Worm (Caenorhabditis elegans) whole organism, L2 larva: ENCODE results near the gene F02D10.3.

Experiments
- C34F6.9 ChIP-seq: fragments of 150-350 bp; optimal IDR thresholded peaks from 2 replicates; lab custom pipeline; 2014; ENCODE audit warnings: missing biosample characterization, missing genetic modification characterization
- R02D3.7 ChIP-seq: fragments of 150-350 bp; optimal IDR thresholded peaks from 2 replicates; lab custom pipeline; 2014; ENCODE audit warnings: missing biosample characterization, missing genetic modification characterization
- Y55F3AM.14 ChIP-seq: fragments of 200-800 bp; sonication (Bioruptor generic); optimal IDR thresholded peaks from 2 replicates; lab custom pipeline; 2018; ENCODE audit warnings: mild to moderate bottlenecking, missing genetic modification characterization, missing compliant biosample characterization
- alr-1 ChIP-seq: fragments of 150-350 bp; optimal IDR thresholded peaks from 2 replicates; lab custom pipeline; 2014; ENCODE audit warnings: missing biosample characterization, missing genetic modification characterization
- ama-1 ChIP-seq: fragments of 150-350 bp; optimal IDR thresholded peaks from 2 replicates; lab custom pipeline; 2018; ENCODE audit warnings: inconsistent platforms
- blmp-1 ChIP-seq: sonication (generic microtip); optimal IDR thresholded peaks from 2 replicates; lab custom pipeline; 2017; ENCODE audit warnings: missing genetic modification characterization, mild to moderate bottlenecking, missing compliant biosample characterization, antibody characterized with exemption, moderate library complexity; ENCODE audit not compliant: insufficient read depth
- ceh-16 ChIP-seq: fragments of 150-350 bp; optimal IDR thresholded peaks from 2 replicates; lab custom pipeline; 2014; ENCODE audit warnings: missing biosample characterization, missing genetic modification characterization
- egl-27 ChIP-seq: sonication (generic microtip); optimal IDR thresholded peaks from 3 replicates; lab custom pipeline; 2017; ENCODE audit warnings: missing biosample characterization, missing genetic modification reagents, missing genetic modification characterization
- elt-1 ChIP-seq: fragments of 150-350 bp; optimal IDR thresholded peaks from 2 replicates; lab custom pipeline; 2014; ENCODE audit warnings: missing biosample characterization, missing genetic modification characterization
- fos-1 ChIP-seq: fragments of 150-350 bp; optimal IDR thresholded peaks from 2 replicates; lab custom pipeline; 2014; ENCODE audit warnings: missing biosample characterization, missing genetic modification characterization
- gmeb-1 ChIP-seq: fragments of 150-350 bp; optimal IDR thresholded peaks from 2 replicates; lab custom pipeline; 2014; ENCODE audit warnings: missing biosample characterization, missing genetic modification characterization
- lin-11 ChIP-seq: fragments of 150-350 bp; sonication (generic microtip); optimal IDR thresholded peaks from 2 replicates; lab custom pipeline; 2014; ENCODE audit warnings: missing biosample characterization, missing genetic modification characterization, inconsistent platforms, mixed read lengths
- lin-13 ChIP-seq: fragments of 150-350 bp; optimal IDR thresholded peaks from 2 replicates; lab custom pipeline; 2014; ENCODE audit warnings: missing biosample characterization, missing genetic modification reagents, missing genetic modification characterization
- lsy-2 ChIP-seq, 2 experiments: fragments of 150-350 bp in 1 of 2; sonication (generic microtip) in 1 of 2; optimal IDR thresholded peaks; 2 replicates each; lab custom pipeline; 2014 to 2017; ENCODE audit warnings: missing biosample characterization in 2 of 2, missing genetic modification characterization in 2 of 2
- mab-5 ChIP-seq: fragments of 150-350 bp; optimal IDR thresholded peaks from 2 replicates; lab custom pipeline; 2014; ENCODE audit warnings: missing biosample characterization, missing genetic modification characterization
- mbf-1 ChIP-seq: sonication (generic microtip); optimal IDR thresholded peaks from 2 replicates; lab custom pipeline; 2017; ENCODE audit warnings: missing biosample characterization, missing genetic modification characterization
- mdl-1 ChIP-seq, 2 experiments: fragments of 150-350 bp in 1 of 2; sonication (generic microtip) in 1 of 2; optimal IDR thresholded peaks; 2 replicates each; lab custom pipeline; 2017; ENCODE audit warnings: missing biosample characterization in 2 of 2, missing genetic modification characterization in 2 of 2
- nhr-10 ChIP-seq: sonication (generic microtip); optimal IDR thresholded peaks from 2 replicates; lab custom pipeline; 2017; ENCODE audit warnings: missing biosample characterization, missing genetic modification characterization
- nhr-11 ChIP-seq: fragments of 150-350 bp; optimal IDR thresholded peaks from 2 replicates; lab custom pipeline; 2014; ENCODE audit warnings: missing biosample characterization, missing genetic modification characterization
- nhr-129 ChIP-seq: fragments of 150-350 bp; optimal IDR thresholded peaks from 2 replicates; lab custom pipeline; 2014; ENCODE audit warnings: missing biosample characterization, missing genetic modification characterization
- nhr-23 ChIP-seq: fragments of 150-350 bp; optimal IDR thresholded peaks from 2 replicates; lab custom pipeline; 2014; ENCODE audit warnings: missing biosample characterization, missing genetic modification reagents, missing genetic modification characterization
- nhr-25 ChIP-seq: fragments of 150-350 bp; sonication (generic microtip); optimal IDR thresholded peaks from 3 replicates; lab custom pipeline; 2014; ENCODE audit warnings: missing biosample characterization, missing genetic modification characterization
- nhr-77 ChIP-seq: fragments of 150-350 bp; optimal IDR thresholded peaks from 2 replicates; lab custom pipeline; 2014; ENCODE audit warnings: missing biosample characterization, missing genetic modification characterization
- peb-1 ChIP-seq: fragments of 150-350 bp; optimal IDR thresholded peaks from 2 replicates; lab custom pipeline; 2014; ENCODE audit warnings: missing biosample characterization, missing genetic modification characterization
- sem-4 ChIP-seq: fragments of 150-350 bp; optimal IDR thresholded peaks from 2 replicates; lab custom pipeline; 2014; ENCODE audit warnings: missing biosample characterization, missing genetic modification reagents, missing genetic modification characterization
- skn-1 ChIP-seq: sonication (generic microtip); optimal IDR thresholded peaks from 2 replicates; lab custom pipeline; 2017; ENCODE audit warnings: missing biosample characterization, missing genetic modification characterization
- sma-3 ChIP-seq: sonication (generic microtip); optimal IDR thresholded peaks from 2 replicates; lab custom pipeline; 2016; ENCODE audit warnings: missing genetic modification reagents, missing genetic modification characterization, missing compliant biosample characterization
- sma-9 ChIP-seq, 2 experiments: fragments of 150-350 bp in 1 of 2; sonication (generic microtip) in 1 of 2; optimal IDR thresholded peaks; 2 replicates each; lab custom pipeline; 2014 to 2016; ENCODE audit warnings: missing genetic modification characterization in 2 of 2, mild to moderate bottlenecking in 1 of 2, missing biosample characterization in 1 of 2, missing compliant biosample characterization in 1 of 2, missing genetic modification reagents in 1 of 2, moderate library complexity in 1 of 2
- snpc-4 ChIP-seq: fragments of 150-350 bp; optimal IDR thresholded peaks from 2 replicates; lab custom pipeline; 2014; ENCODE audit warnings: missing biosample characterization, missing genetic modification characterization
- unc-55 ChIP-seq: fragments of 150-350 bp; sonication (generic microtip); optimal IDR thresholded peaks from 3 replicates; lab custom pipeline; 2014; ENCODE audit warnings: missing biosample characterization, missing genetic modification reagents, missing genetic modification characterization
- zag-1 ChIP-seq: fragments of 150-350 bp; optimal IDR thresholded peaks from 2 replicates; lab custom pipeline; 2014; ENCODE audit warnings: missing biosample characterization, missing genetic modification characterization
- ztf-11 ChIP-seq: sonication (generic microtip); optimal IDR thresholded peaks from 2 replicates; lab custom pipeline; 2017; ENCODE audit warnings: missing biosample characterization, missing genetic modification characterization
- ztf-4 ChIP-seq: fragments of 150-350 bp; optimal IDR thresholded peaks from 2 replicates; lab custom pipeline; 2014; ENCODE audit warnings: missing biosample characterization, missing genetic modification characterization

The F02D10.3 gene

DNA sequence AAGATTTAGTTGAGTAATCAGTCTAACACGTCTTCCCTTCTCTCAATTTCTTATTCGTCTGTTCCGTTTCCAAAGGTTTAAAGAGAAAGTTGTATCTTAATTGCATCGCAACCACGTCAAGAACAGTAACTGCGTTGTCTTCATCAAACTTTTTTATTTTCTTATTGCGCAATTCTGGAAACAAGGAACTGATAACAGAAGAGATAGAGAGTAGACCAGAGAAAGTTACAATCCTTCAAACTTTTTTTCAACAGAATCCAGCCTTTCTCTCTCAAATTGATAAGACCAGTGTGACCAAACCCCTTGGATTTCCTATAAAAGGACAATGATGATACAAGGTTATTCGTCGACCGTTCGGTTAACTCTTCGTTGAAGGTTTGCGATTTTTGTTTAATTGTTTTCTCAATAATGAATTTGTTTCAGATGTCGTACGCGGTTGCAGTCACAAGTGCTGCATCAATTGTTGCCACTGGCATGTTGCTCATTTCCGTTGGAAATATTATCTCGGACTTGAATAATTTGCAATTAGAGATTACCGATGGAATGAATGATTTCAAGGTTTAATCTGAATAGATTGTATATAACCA lies 6.7 kb upstream of the F02D10.3 start, which contains the start of gene col-184:
col-184 (plus strand) TSS at position 409 of the 587 bp plus-strand sequence.
- TF ChIP-seq blmp-1 (tag; lab: Kevin White, UChicago) (peak; percentile 49), nhr-10 (no peak), sma-3 (GFP tag; lab: Kevin White, UChicago) (peak; percentile 65)

DNA sequence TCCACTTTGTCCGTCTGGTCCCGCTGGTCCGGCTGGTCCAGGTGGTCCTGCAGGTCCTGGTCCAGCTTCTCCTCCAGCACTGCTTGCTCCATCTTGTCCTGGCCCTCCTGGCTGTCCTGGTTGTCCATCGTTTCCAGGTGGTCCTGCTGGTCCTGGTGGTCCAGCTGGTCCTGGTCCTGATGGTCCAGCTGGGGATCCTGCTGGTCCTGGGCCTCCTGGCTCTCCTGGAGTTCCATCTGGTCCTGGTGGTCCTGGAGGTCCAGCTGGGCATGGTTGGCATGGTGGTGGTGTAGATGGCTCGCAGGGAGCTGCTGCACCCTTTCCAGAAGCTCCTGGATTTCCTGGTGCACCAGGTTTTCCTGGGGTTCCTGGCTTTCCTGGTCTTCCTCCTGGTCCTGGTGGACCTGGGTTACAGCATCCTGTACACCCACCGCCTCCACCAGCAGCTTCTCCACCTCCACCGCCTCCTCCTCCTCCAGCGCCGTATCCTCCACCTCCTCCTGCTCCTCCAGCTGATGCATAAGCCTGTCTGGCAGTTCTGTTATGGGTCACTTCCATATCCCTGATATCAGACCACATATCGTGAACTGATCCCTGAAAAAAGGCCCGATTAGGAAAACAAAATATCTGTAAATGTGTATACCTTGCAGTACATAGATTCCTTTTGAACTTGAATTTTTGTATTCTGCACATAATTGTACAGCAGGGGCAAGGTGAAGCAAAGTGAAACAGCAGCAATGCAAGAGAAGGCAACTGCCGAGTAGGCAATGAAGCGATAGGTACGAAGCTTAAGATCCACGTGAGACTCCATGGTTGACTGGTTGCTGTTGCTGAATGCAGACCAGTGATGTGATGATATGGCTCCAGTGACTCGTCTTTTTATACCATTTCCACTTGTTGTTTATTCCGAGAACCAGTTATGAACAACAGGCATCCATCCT lies 4.8 kb upstream of the F02D10.3 start, which contains the start of gene col-183:
col-183 (minus strand) TSS at position 839 of the 941 bp plus-strand sequence.
- TF ChIP-seq mab-5 (tag; lab: Kevin White, UChicago): no peak
- TF ChIP-seq nhr-25: no peak
- TF ChIP-seq nhr-77: no peak
- TF ChIP-seq skn-1: no peak
- TF ChIP-seq ceh-16 (tag; lab: Kevin White, UChicago): no peak
- TF ChIP-seq nhr-23 (tag; lab: Kevin White, UChicago): no peak
- no peak for TF ChIP-seq C34F6.9 (tag; lab: Kevin White, UChicago)
- TF ChIP-seq lin-13: no peak
- no peak for TF ChIP-seq nhr-129 (tag; lab: Kevin White, UChicago)
- TF ChIP-seq mbf-1 (tag; lab: Kevin White, UChicago): no peak

DNA sequence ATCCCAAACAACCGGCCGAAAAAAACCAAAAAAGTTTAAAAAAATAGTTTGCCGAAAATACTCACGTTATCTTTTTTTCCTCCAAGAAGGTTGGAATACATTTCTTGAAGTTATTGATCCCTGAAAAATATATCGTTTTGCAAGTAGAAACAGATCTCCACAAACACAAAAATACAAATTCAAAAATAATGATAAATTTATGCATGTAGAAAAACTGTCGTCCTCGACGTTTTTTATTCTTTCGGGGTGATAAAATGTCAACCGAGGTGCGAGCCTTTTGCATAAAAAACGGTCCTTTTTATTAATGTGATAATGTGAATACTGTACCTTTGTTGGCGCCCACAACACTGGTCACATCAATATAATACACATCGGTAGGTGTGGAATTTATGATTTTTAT lies 1.4 kb upstream of the F02D10.3 start, which contains the start of gene F02D10.2:
F02D10.2 (minus strand) TSS at position 101 of the 400 bp plus-strand sequence.
- TF ChIP-seq nhr-129 (tag; lab: Kevin White, UChicago): no peak
- no peak for TF ChIP-seq fos-1 (tag; lab: Kevin White, UChicago)

DNA sequence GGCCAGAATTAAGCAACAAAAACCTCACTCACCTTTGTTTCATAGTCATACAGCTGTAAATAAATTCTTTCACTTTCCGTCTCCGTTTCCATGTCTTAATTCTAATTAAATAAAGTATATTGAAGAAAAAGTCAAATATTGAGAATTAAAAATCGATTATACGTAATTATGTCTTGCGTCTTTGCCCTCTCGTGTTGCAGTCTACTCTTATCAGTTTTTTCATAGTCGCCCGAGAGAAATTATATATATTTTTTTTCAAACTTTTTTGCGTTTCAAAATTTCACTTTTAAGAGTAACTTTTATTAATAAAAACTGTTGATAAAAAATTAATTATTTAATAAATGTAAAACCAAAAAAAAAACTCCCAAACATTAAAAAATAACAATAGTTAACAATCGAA lies 6.0 kb downstream of the F02D10.3 start, which contains the start of gene flr-1:
flr-1 (minus strand) TSS at position 101 of the 400 bp plus-strand sequence.
- TF ChIP-seq nhr-23 (tag; lab: Kevin White, UChicago) (no peak), snpc-4 (no peak), gmeb-1 (tag; lab: Kevin White, UChicago) (no peak), elt-1 (tag; lab: Kevin White, UChicago) (no peak), sma-3 (GFP tag; lab: Kevin White, UChicago) (no peak), zag-1 (tag; lab: Kevin White, UChicago) (no peak), ztf-11 (tag; lab: Kevin White, UChicago) (no peak), R02D3.7 (tag; lab: Kevin White, UChicago) (no peak), ama-1 (lab: Kevin White, UChicago) (no peak), nhr-25 (no peak), lsy-2 (tag; optimal IDR thresholded peaks at IDR 0.05; lab: Kevin White, UChicago) (no peak)
- TF ChIP-seq, all 48 proteins: peak for 0

DNA sequence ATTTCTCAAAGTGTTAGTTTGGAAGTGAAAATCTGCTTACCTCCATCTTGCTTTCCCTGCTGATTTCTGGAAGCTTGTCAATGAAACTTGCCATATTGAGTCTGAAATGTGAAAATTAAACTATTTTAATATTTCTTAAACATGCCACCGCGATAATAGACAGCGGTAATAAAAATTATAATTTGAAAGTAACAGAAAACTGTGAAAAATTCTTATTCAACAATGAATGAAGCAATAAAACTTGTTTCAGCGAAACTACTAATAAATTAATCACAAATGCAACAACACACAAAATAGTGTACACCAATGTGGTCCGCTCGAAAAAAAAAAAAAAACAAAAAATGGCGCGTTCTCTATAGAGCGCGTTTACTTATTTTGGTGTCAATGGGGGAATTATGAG lies 10.8 kb downstream of the F02D10.3 start, which contains the start of gene F02D10.6:
F02D10.6 (minus strand) TSS at position 101 of the 400 bp plus-strand sequence.
- TF ChIP-seq nhr-25 (no peak), elt-1 (tag; lab: Kevin White, UChicago) (no peak), nhr-11 (no peak), lin-13 (no peak), C34F6.9 (tag; lab: Kevin White, UChicago) (no peak), lin-11 (tag; lab: Kevin White, UChicago) (no peak), egl-27 (no peak), sem-4 (tag; lab: Kevin White, UChicago) (no peak), skn-1 (no peak), R02D3.7 (tag; lab: Kevin White, UChicago) (no peak), blmp-1 (tag; lab: Kevin White, UChicago) (no peak), sma-9 (GFP tag; optimal IDR thresholded peaks at IDR 0.05; lab: Kevin White, UChicago) (no peak), sma-9 (tag; optimal IDR thresholded peaks at IDR 0.05; lab: Kevin White, UChicago) (no peak), alr-1 (tag; lab: Kevin White, UChicago) (no peak), Y55F3AM.14 (GFP tag; lab: Kevin White, UChicago) (no peak), unc-55 (GFP tag; lab: Kevin White, UChicago) (no peak), sma-3 (GFP tag; lab: Kevin White, UChicago) (no peak), ztf-4 (tag; lab: Kevin White, UChicago) (no peak), mdl-1 (tag; optimal IDR thresholded peaks at IDR 0.05; lab: Kevin White, UChicago) (no peak), peb-1 (tag; lab: Kevin White, UChicago) (no peak)
